Fruit fly (Drosophila melanogaster) whole organism, embryonic: Measurements from ENCODE around the gene CG7518.

ENCODE experiments used
- Aef1 ChIP-seq: fragments of 200-800 bp; sonication (Bioruptor generic); IDR thresholded peaks from 3 replicates; pipeline ENCODE4 v1.3.6; 2022; ENCODE audit warnings: missing biosample characterization, missing genetic modification characterization
- Blimp-1 ChIP-seq: fragments of 200-800 bp; sonication (Bioruptor generic); optimal IDR thresholded peaks from 3 replicates; lab custom pipeline; 2018; ENCODE audit warnings: missing biosample characterization, missing genetic modification characterization, mild to moderate bottlenecking, moderate library complexity, missing genetic modification reagents
- CG11456 ChIP-seq: fragments of 200-800 bp; sonication (Bioruptor generic); IDR thresholded peaks from 3 replicates; pipeline ENCODE4 v1.3.6; 2022; ENCODE audit warnings: missing biosample characterization, missing genetic modification characterization
- CG14050 ChIP-seq: fragments of 200-800 bp; sonication (Bioruptor generic); IDR thresholded peaks from 3 replicates; pipeline ENCODE4 v1.3.6; 2022; ENCODE audit warnings: missing biosample characterization, missing genetic modification characterization
- CG1603 ChIP-seq: fragments of 200-800 bp; sonication (Bioruptor generic); optimal IDR thresholded peaks from 2 replicates; lab custom pipeline; 2019; ENCODE audit warnings: missing biosample characterization, mild to moderate bottlenecking, missing genetic modification characterization, moderate library complexity
- CG17361 ChIP-seq: fragments of 200-800 bp; sonication (Bioruptor generic); IDR thresholded peaks from 3 replicates; pipeline ENCODE4 v1.3.6; 2022; ENCODE audit warnings: missing biosample characterization, missing genetic modification characterization
- CG2199 ChIP-seq: fragments of 200-800 bp; sonication (Bioruptor generic); IDR thresholded peaks from 3 replicates; pipeline ENCODE4 v1.3.6; 2022; ENCODE audit warnings: missing biosample characterization, missing genetic modification characterization
- CG2712 ChIP-seq: fragments of 200-800 bp; optimal IDR thresholded peaks from 3 replicates; lab custom pipeline; 2019; ENCODE audit warnings: missing biosample characterization, mild to moderate bottlenecking, missing genetic modification characterization, moderate library complexity
- CG3163 ChIP-seq: fragments of 200-800 bp; sonication (Bioruptor generic); optimal IDR thresholded peaks from 3 replicates; lab custom pipeline; 2016; ENCODE audit warnings: missing biosample characterization, missing genetic modification characterization
- CG34422 ChIP-seq: fragments of 200-800 bp; sonication (Bioruptor generic); IDR thresholded peaks from 3 replicates; pipeline ENCODE4 v1.3.6; 2022; ENCODE audit warnings: missing biosample characterization, missing genetic modification characterization
- CG6791 ChIP-seq: fragments of 200-800 bp; sonication (Bioruptor generic); IDR thresholded peaks from 3 replicates; pipeline ENCODE4 v1.3.6; 2022; ENCODE audit warnings: missing biosample characterization, missing genetic modification characterization; ENCODE audit not compliant: partially characterized antibody
- CG7372 ChIP-seq: fragments of 200-800 bp; sonication (Bioruptor generic); IDR thresholded peaks from 2 replicates; pipeline ENCODE4 v1.3.6; 2022; ENCODE audit warnings: missing biosample characterization, missing genetic modification characterization
- Deaf1 ChIP-seq: fragments of 200-800 bp; optimal IDR thresholded peaks from 3 replicates; lab custom pipeline; 2019; ENCODE audit warnings: missing biosample characterization, mild to moderate bottlenecking, missing genetic modification characterization, moderate library complexity
- Dll ChIP-seq: fragments of 200-800 bp; sonication (Bioruptor generic); IDR thresholded peaks from 4 replicates; pipeline ENCODE4 v1.3.6; 2022; ENCODE audit warnings: missing biosample characterization, missing genetic modification characterization; ENCODE audit not compliant: partially characterized antibody
- Dp ChIP-seq: fragments of 200-800 bp; sonication (Bioruptor generic); optimal IDR thresholded peaks from 2 replicates; lab custom pipeline; 2018; ENCODE audit warnings: missing biosample characterization, mild to moderate bottlenecking, missing genetic modification characterization, moderate library complexity
- Dref ChIP-seq: fragments of 200-800 bp; sonication (Bioruptor generic); IDR thresholded peaks from 2 replicates; pipeline ENCODE4 v1.3.6; 2022; ENCODE audit warnings: missing biosample characterization, missing genetic modification characterization
- ERR ChIP-seq: fragments of 200-800 bp; sonication (Bioruptor generic); optimal IDR thresholded peaks from 2 replicates; lab custom pipeline; 2016; ENCODE audit warnings: missing biosample characterization, missing genetic modification characterization
- Fer3 ChIP-seq: fragments of 200-800 bp; sonication (Bioruptor generic); optimal IDR thresholded peaks from 2 replicates; lab custom pipeline; 2018; ENCODE audit warnings: missing biosample characterization, mild to moderate bottlenecking, missing genetic modification characterization, moderate library complexity
- Hr78 ChIP-seq, 2 experiments: fragments of 200-800 bp in 1 of 2; fragments of >200 bp in 1 of 2; sonication (Bioruptor generic) in 1 of 2; optimal IDR thresholded peaks; 2 replicates each; lab custom pipeline; 2017 to 2019; ENCODE audit warnings: missing biosample characterization in 2 of 2, missing genetic modification characterization in 2 of 2, mild to moderate bottlenecking in 1 of 2, moderate library complexity in 1 of 2
- Lim3 ChIP-seq: fragments of 200-800 bp; sonication (Bioruptor generic); IDR thresholded peaks from 2 replicates; pipeline ENCODE4 v1.3.6; 2022; ENCODE audit warnings: missing biosample characterization, missing genetic modification characterization
- Lpt ChIP-seq: fragments of >200 bp; optimal IDR thresholded peaks from 2 replicates; lab custom pipeline; 2018; ENCODE audit warnings: missing biosample characterization, missing genetic modification characterization
- MESR4 ChIP-seq: fragments of 200-800 bp; sonication (Bioruptor generic); optimal IDR thresholded peaks from 2 replicates; lab custom pipeline; 2018; ENCODE audit warnings: missing biosample characterization, mild to moderate bottlenecking, missing genetic modification characterization, moderate library complexity
- Med ChIP-seq: fragments of 200-800 bp; sonication (Bioruptor generic); peaks from one replicate; lab custom pipeline; 2016; ENCODE audit warnings: missing biosample characterization, missing genetic modification characterization, mild to moderate bottlenecking, inconsistent platforms, moderate library complexity
- Oaz ChIP-seq: fragments of 200-800 bp; sonication (Bioruptor generic); IDR thresholded peaks from 2 replicates; pipeline ENCODE4 v1.3.6; 2022; ENCODE audit warnings: missing biosample characterization, missing genetic modification characterization
- Pdp1 ChIP-seq, 2 experiments: fragments of 200-800 bp; sonication (Bioruptor generic); optimal IDR thresholded peaks; 3 replicates each; lab custom pipeline; 2016; ENCODE audit warnings: missing biosample characterization in 2 of 2, missing genetic modification characterization in 2 of 2, mild to moderate bottlenecking in 1 of 2, moderate library complexity in 1 of 2
- ash1 ChIP-seq: fragments of 200-800 bp; sonication (Bioruptor generic); optimal IDR thresholded peaks from 2 replicates; lab custom pipeline; 2018; ENCODE audit warnings: missing biosample characterization, mild to moderate bottlenecking, missing genetic modification characterization
- br ChIP-seq: fragments of >200 bp; optimal IDR thresholded peaks from 2 replicates; lab custom pipeline; 2017
- crol ChIP-seq: fragments of 200-800 bp; sonication (Bioruptor generic); IDR thresholded peaks from 2 replicates; pipeline ENCODE4 v1.3.6; 2022; ENCODE audit warnings: missing biosample characterization, missing genetic modification characterization
- fd102C ChIP-seq: fragments of 200-800 bp; sonication (Bioruptor generic); optimal IDR thresholded peaks from 2 replicates; lab custom pipeline; 2018; ENCODE audit warnings: missing biosample characterization, mild to moderate bottlenecking, missing genetic modification characterization, moderate library complexity
- fru ChIP-seq: fragments of >200 bp; optimal IDR thresholded peaks from 2 replicates; lab custom pipeline; 2017
- jigr1 ChIP-seq: fragments of 200-800 bp; sonication (Bioruptor generic); IDR thresholded peaks from 3 replicates; pipeline ENCODE4 v1.3.6; 2022; ENCODE audit warnings: missing biosample characterization, missing genetic modification characterization
- nerfin-2 ChIP-seq: fragments of 200-800 bp; sonication (Bioruptor generic); IDR thresholded peaks from 2 replicates; pipeline ENCODE4 v1.3.6; 2022; ENCODE audit warnings: missing biosample characterization, missing genetic modification characterization; ENCODE audit not compliant: partially characterized antibody
- pros ChIP-seq: fragments of 200-800 bp; sonication (Bioruptor generic); optimal IDR thresholded peaks from 3 replicates; lab custom pipeline; 2019; ENCODE audit warnings: missing biosample characterization, mild to moderate bottlenecking, missing genetic modification characterization, moderate library complexity
- row ChIP-seq: fragments of 200-800 bp; sonication (Bioruptor generic); IDR thresholded peaks from 3 replicates; pipeline ENCODE4 v1.3.6; 2022; ENCODE audit warnings: missing biosample characterization, missing genetic modification characterization
- sens ChIP-seq: fragments of 200-800 bp; sonication (Bioruptor generic); peaks from one replicate; lab custom pipeline; 2016; ENCODE audit warnings: missing biosample characterization, missing genetic modification characterization
- tx ChIP-seq: fragments of 200-800 bp; sonication (Bioruptor generic); optimal IDR thresholded peaks from 2 replicates; lab custom pipeline; 2016; ENCODE audit warnings: missing biosample characterization, missing genetic modification characterization
- wor ChIP-seq: fragments of 200-800 bp; sonication (Bioruptor generic); IDR thresholded peaks from 2 replicates; pipeline ENCODE4 v1.3.6; 2022; ENCODE audit warnings: missing biosample characterization, missing genetic modification characterization
- zfh2 ChIP-seq: fragments of 200-800 bp; sonication (Bioruptor generic); optimal IDR thresholded peaks from 2 replicates; lab custom pipeline; 2016; ENCODE audit warnings: missing biosample characterization, missing genetic modification characterization

CG7518 gene

DNA sequence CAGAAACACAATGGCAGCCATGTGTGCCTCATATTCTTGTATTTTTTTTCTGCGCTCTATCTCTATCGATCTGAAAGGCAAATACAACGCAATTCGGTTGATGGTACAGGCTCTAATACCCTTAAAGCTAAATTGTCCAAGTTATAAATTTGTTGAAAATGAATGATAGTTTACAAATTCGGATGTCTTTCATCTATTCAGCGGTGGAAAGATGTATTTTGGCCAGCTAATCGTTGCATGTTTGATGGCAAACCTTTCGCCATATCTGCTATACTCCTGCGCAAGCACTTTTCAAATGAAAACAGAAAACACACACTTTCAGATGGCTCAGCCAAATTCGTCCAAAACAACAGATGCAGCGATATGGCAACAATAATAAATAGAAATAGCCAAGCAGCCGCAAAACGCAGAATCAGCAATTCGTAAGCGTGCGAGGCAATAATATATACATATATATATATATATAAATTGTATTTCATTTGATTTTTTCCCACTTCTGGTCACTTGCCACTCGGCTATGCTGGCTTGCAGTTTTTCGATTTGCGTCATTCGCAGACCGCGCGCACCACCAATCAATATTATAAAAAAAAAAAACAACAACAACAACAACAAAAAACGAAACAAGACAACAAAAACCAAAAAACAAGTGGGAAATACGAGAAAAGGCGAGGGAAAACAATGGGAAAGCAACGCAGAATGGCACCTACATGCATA, 16.4 kb downstream of the CG7518 start (continued):
- TF ChIP-seq CG14050 (GFP tag; lab: Robert Waterston, UW) (peak; percentile 16; the same call in 1 of the 3 replicates), Aef1 (GFP tag; lab: Robert Waterston, UW) (no peak), MESR4 (GFP tag; lab: Kevin White, UChicago) (no peak), fru (lab: Kevin White, UChicago) (no peak), ERR (no peak), CG3163 (no peak), row (GFP tag; lab: Robert Waterston, UW) (peak; percentile 44; the same call in 1 of the 3 replicates), wor (GFP tag; lab: Robert Waterston, UW) (no peak), CG1603 (tag; lab: Kevin White, UChicago) (peak; percentile 33), Fer3 (tag; lab: Kevin White, UChicago) (peak; percentile 21), nerfin-2 (no peak), jigr1 (GFP tag; lab: Robert Waterston, UW) (no peak), Hr78 (GFP tag; optimal IDR thresholded peaks at IDR 0.05; lab: Kevin White, UChicago) (no peak), CG17361 (GFP tag; lab: Robert Waterston, UW) (0 out of 3 replicates have a peak, but pooled peaks have one; percentile 18), ash1 (GFP tag; lab: Kevin White, UChicago) (no peak), CG2712 (tag; lab: Kevin White, UChicago) (peak; percentile 1), sens (GFP tag; lab: Kevin White, UChicago) (peak; percentile 40), Lpt (GFP tag; lab: Kevin White, UChicago) (no peak)
- TF ChIP-seq, all 482 proteins: peak for 45

DNA sequence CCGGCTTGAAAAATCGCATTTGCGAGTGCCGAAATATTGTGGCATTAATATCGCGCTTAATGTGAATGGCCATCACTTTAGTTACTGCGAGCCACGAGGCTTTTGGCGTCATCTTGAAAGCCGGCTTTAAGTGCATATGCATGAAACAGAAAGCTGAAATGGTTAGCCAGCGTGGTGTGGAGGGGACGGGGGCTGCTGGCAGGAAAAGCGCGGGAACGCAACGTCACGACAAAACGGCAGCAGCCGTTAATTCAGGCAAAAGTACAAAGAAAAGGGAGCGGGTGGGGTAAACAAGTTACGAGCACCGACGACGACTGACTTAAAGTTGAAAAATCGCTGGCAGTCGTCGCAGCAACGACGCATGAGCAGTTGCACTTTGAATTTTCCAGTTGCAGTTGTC, 17.5 kb downstream of the CG7518 start:
- TF ChIP-seq Dp (GFP tag; lab: Kevin White, UChicago) (peak; percentile 5), fd102C (GFP tag; lab: Kevin White, UChicago) (no peak), Oaz (GFP tag; lab: Robert Waterston, UW) (no peak), CG7372 (GFP tag; lab: Robert Waterston, UW) (no peak), CG34422 (GFP tag; lab: Robert Waterston, UW) (peak; percentile 20; the same call in 1 of the 3 replicates), Blimp-1 (peak; percentile 57), CG2199 (0 out of 3 replicates have a peak, but pooled peaks have one; percentile 12), zfh2 (GFP tag; lab: Kevin White, UChicago) (no peak), Lim3 (GFP tag; lab: Robert Waterston, UW) (no peak), tx (GFP tag; lab: Kevin White, UChicago) (no peak), CG11456 (GFP tag; lab: Robert Waterston, UW) (no peak), pros (GFP tag; lab: Kevin White, UChicago) (no peak), br (lab: Kevin White, UChicago) (no peak), Dref (GFP tag; lab: Robert Waterston, UW) (no peak), CG6791 (GFP tag; lab: Robert Waterston, UW) (no peak), crol (GFP tag; lab: Robert Waterston, UW) (peak; percentile 63), Med (GFP tag; lab: Kevin White, UChicago) (peak; percentile 0), Deaf1 (tag; lab: Kevin White, UChicago) (peak; percentile 52), Dll (GFP tag; lab: Robert Waterston, UW) (0 out of 4 replicates have a peak, but pooled peaks have one; percentile 20), Pdp1 (GFP tag; optimal IDR thresholded peaks at IDR 0.05; lab: Kevin White, UChicago) (peak in 1 of 2 experiments; percentile 19)
- TF ChIP-seq, all 482 proteins: peak for 9
